Fruit fly (Drosophila melanogaster): ENCODE data around the gene Tsp66E.

DNA sequence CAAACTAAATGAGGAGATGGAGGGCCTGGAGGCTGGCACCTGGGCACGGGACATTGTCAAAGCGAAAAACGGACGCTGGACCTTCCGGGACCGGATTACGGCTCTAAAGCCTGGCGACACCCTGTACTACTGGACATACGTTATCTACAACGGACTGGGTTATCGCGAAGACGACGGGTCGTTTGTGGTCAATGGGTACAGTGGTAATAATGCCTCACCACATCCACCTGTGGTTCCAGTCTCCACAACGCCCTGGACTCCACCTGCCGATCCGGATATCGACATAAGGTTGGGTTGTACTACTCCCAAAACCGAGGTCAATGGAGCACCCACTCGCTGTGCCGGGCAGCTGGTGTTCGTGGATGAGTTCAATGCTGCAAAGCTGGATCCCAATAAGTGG, 42.9 kb downstream of the Tsp66E start:
- TF ChIP-seq fd96Ca (GFP tag; IDR thresholded peaks at IDR 0.05) = no peak
- TF ChIP-seq CG14655 (GFP tag; optimal IDR thresholded peaks at IDR 0.05) = no peak
- TF ChIP-seq CG17806 (tag; optimal IDR thresholded peaks at IDR 0.05) = no peak
- no peak for TF ChIP-seq CG32121 (GFP tag; IDR thresholded peaks at IDR 0.05)
- no peak for TF ChIP-seq CG9948 (tag; optimal IDR thresholded peaks at IDR 0.05)
- TF ChIP-seq EcR (GFP tag; optimal IDR thresholded peaks at IDR 0.05) = no peak
- no peak for TF ChIP-seq CG34367 (tag; optimal IDR thresholded peaks at IDR 0.05)
- TF ChIP-seq rn (GFP tag; IDR thresholded peaks at IDR 0.05) = no peak
- TF ChIP-seq gl (tag; optimal IDR thresholded peaks at IDR 0.05) = no peak
- TF ChIP-seq Pif1B (GFP tag; optimal IDR thresholded peaks at IDR 0.05) = no peak
- TF ChIP-seq Snoo (tag; optimal IDR thresholded peaks at IDR 0.05) = no peak
- TF ChIP-seq Pif1A (GFP tag; optimal IDR thresholded peaks at IDR 0.05) = no peak
- no peak for TF ChIP-seq CG10348 (GFP tag; IDR thresholded peaks at IDR 0.05)

Measured in whole organism, pupa.